Worm (Caenorhabditis elegans) whole organism, L3 larva: ENCODE measurements around the gene best-1.

Experiments used
- aly-2 ChIP-seq: fragments of 150-350 bp; optimal IDR thresholded peaks from 2 replicates; lab custom pipeline; 2014; ENCODE audit warnings: missing biosample characterization, missing genetic modification characterization
- ama-1 ChIP-seq: fragments of 150-350 bp; optimal IDR thresholded peaks from 2 replicates; lab custom pipeline; 2018
- ceh-16 ChIP-seq: sonication (generic microtip); optimal IDR thresholded peaks from 2 replicates; lab custom pipeline; 2017; ENCODE audit warnings: missing biosample characterization, missing genetic modification characterization
- ceh-28 ChIP-seq: fragments of 150-350 bp; optimal IDR thresholded peaks from 2 replicates; lab custom pipeline; 2014; ENCODE audit warnings: missing biosample characterization, missing genetic modification reagents, missing genetic modification characterization
- ceh-82 ChIP-seq: fragments of 150-350 bp; optimal IDR thresholded peaks from 2 replicates; lab custom pipeline; 2014; ENCODE audit warnings: missing biosample characterization, missing genetic modification characterization
- ceh-9 ChIP-seq: sonication (generic microtip); optimal IDR thresholded peaks from 2 replicates; lab custom pipeline; 2018; ENCODE audit warnings: missing biosample characterization, missing genetic modification characterization
- daf-12 ChIP-seq: fragments of 150-350 bp; optimal IDR thresholded peaks from 2 replicates; lab custom pipeline; 2014; ENCODE audit warnings: missing biosample characterization, missing genetic modification reagents, missing genetic modification characterization
- egl-27 ChIP-seq: sonication (generic microtip); optimal IDR thresholded peaks from 4 replicates; lab custom pipeline; 2017; ENCODE audit warnings: missing biosample characterization, missing genetic modification reagents, missing genetic modification characterization
- elt-1 ChIP-seq: fragments of 150-350 bp; optimal IDR thresholded peaks from 2 replicates; lab custom pipeline; 2014; ENCODE audit warnings: missing biosample characterization, missing genetic modification characterization
- elt-2 ChIP-seq: sonication (generic microtip); optimal IDR thresholded peaks from 2 replicates; lab custom pipeline; 2016; ENCODE audit warnings: missing genetic modification reagents, mild to moderate bottlenecking, missing genetic modification characterization, missing compliant biosample characterization
- elt-3 ChIP-seq, 3 experiments: fragments of 150-350 bp in 1 of 3; sonication (generic microtip) in 2 of 3; optimal IDR thresholded peaks; 2 replicates in 2 of 3; 4 replicates in 1 of 3; lab custom pipeline; 2014 to 2017; ENCODE audit warnings: missing biosample characterization in 3 of 3, missing genetic modification characterization in 3 of 3
- fkh-10 ChIP-seq: sonication (generic microtip); optimal IDR thresholded peaks from 2 replicates; lab custom pipeline; 2017; ENCODE audit warnings: missing biosample characterization, missing genetic modification reagents, missing genetic modification characterization
- fkh-2 ChIP-seq: fragments of 150-350 bp; optimal IDR thresholded peaks from 2 replicates; lab custom pipeline; 2014; ENCODE audit warnings: missing biosample characterization, missing genetic modification reagents, missing genetic modification characterization
- hmg-11 ChIP-seq: sonication (generic microtip); optimal IDR thresholded peaks from 2 replicates; lab custom pipeline; 2016; ENCODE audit warnings: missing genetic modification characterization, missing compliant biosample characterization
- lin-15B ChIP-seq: fragments of 150-350 bp; optimal IDR thresholded peaks from 2 replicates; lab custom pipeline; 2014; ENCODE audit warnings: missing biosample characterization, missing genetic modification characterization
- lin-39 ChIP-seq: fragments of 150-350 bp; optimal IDR thresholded peaks from 2 replicates; lab custom pipeline; 2018; ENCODE audit warnings: missing biosample characterization, missing genetic modification reagents, missing genetic modification characterization
- lsy-12 ChIP-seq: sonication (generic microtip); optimal IDR thresholded peaks from 2 replicates; lab custom pipeline; 2016; ENCODE audit warnings: mild to moderate bottlenecking, missing genetic modification characterization, missing compliant biosample characterization
- mdl-1 ChIP-seq: fragments of 150-350 bp; optimal IDR thresholded peaks from 2 replicates; lab custom pipeline; 2014; ENCODE audit warnings: missing biosample characterization, missing genetic modification characterization
- mml-1 ChIP-seq: fragments of 150-350 bp; sonication (generic microtip); optimal IDR thresholded peaks from 3 replicates; lab custom pipeline; 2014; ENCODE audit warnings: missing biosample characterization, missing genetic modification characterization
- nfya-1 ChIP-seq: sonication (generic microtip); optimal IDR thresholded peaks from 2 replicates; lab custom pipeline; 2017; ENCODE audit warnings: missing genetic modification characterization, mild to moderate bottlenecking, missing compliant biosample characterization, antibody characterized with exemption, moderate library complexity; ENCODE audit not compliant: insufficient read depth
- nhr-11 ChIP-seq: fragments of 150-350 bp; optimal IDR thresholded peaks from 2 replicates; lab custom pipeline; 2014; ENCODE audit warnings: missing biosample characterization, missing genetic modification characterization
- nhr-12 ChIP-seq: fragments of 150-350 bp; optimal IDR thresholded peaks from 2 replicates; lab custom pipeline; 2014; ENCODE audit warnings: missing biosample characterization, missing genetic modification characterization
- nhr-23 ChIP-seq: fragments of 150-350 bp; optimal IDR thresholded peaks from 2 replicates; lab custom pipeline; 2014; ENCODE audit warnings: missing biosample characterization, missing genetic modification reagents, missing genetic modification characterization
- nhr-237 ChIP-seq: fragments of 150-350 bp; optimal IDR thresholded peaks from 2 replicates; lab custom pipeline; 2014; ENCODE audit warnings: missing biosample characterization, missing genetic modification characterization
- nhr-25 ChIP-seq: sonication (generic microtip); optimal IDR thresholded peaks from 2 replicates; lab custom pipeline; 2017; ENCODE audit warnings: missing biosample characterization, missing genetic modification characterization
- nhr-43 ChIP-seq: sonication (generic microtip); optimal IDR thresholded peaks from 2 replicates; lab custom pipeline; 2016; ENCODE audit warnings: mild to moderate bottlenecking, missing genetic modification characterization, missing compliant biosample characterization; ENCODE audit not compliant: poor library complexity, severe bottlenecking
- nhr-67 ChIP-seq: fragments of 150-350 bp; optimal IDR thresholded peaks from 2 replicates; lab custom pipeline; 2014; ENCODE audit warnings: missing biosample characterization, missing genetic modification characterization
- nhr-77 ChIP-seq: fragments of 150-350 bp; optimal IDR thresholded peaks from 2 replicates; lab custom pipeline; 2014; ENCODE audit warnings: missing biosample characterization, missing genetic modification characterization
- pha-4 ChIP-seq: fragments of 150-350 bp; optimal IDR thresholded peaks from 2 replicates; lab custom pipeline; 2014; ENCODE audit warnings: missing biosample characterization, missing genetic modification reagents, missing genetic modification characterization
- pqm-1 ChIP-seq: fragments of 150-350 bp; optimal IDR thresholded peaks from 2 replicates; lab custom pipeline; 2017; ENCODE audit warnings: missing biosample characterization, missing genetic modification characterization, inconsistent platforms
- skn-1 ChIP-seq: fragments of 150-350 bp; optimal IDR thresholded peaks from 2 replicates; lab custom pipeline; 2014; ENCODE audit warnings: missing biosample characterization, missing genetic modification characterization
- tbx-2 ChIP-seq: sonication (generic microtip); optimal IDR thresholded peaks from 2 replicates; lab custom pipeline; 2016; ENCODE audit warnings: mild to moderate bottlenecking, missing genetic modification characterization, missing compliant biosample characterization
- unc-39 ChIP-seq: sonication (generic microtip); optimal IDR thresholded peaks from 4 replicates; lab custom pipeline; 2017; ENCODE audit warnings: missing biosample characterization, missing genetic modification characterization
- unc-62 ChIP-seq: fragments of 150-350 bp; sonication (generic microtip); optimal IDR thresholded peaks from 4 replicates; lab custom pipeline; 2014; ENCODE audit warnings: missing biosample characterization, missing genetic modification reagents, missing genetic modification characterization
- zag-1 ChIP-seq: fragments of 150-350 bp; optimal IDR thresholded peaks from 2 replicates; lab custom pipeline; 2014; ENCODE audit warnings: missing biosample characterization, missing genetic modification characterization
- ztf-11 ChIP-seq: fragments of 150-350 bp; optimal IDR thresholded peaks from 2 replicates; lab custom pipeline; 2014; ENCODE audit warnings: missing biosample characterization, missing genetic modification characterization
- ztf-4 ChIP-seq: fragments of 150-350 bp; optimal IDR thresholded peaks from 2 replicates; lab custom pipeline; 2014; ENCODE audit warnings: missing biosample characterization, missing genetic modification characterization

Gene best-1

ce11 chrIV:13082106-13082505 lies 27.5 kb downstream of the best-1 start:
- TF ChIP-seq ceh-82 (tag; lab: Kevin White, UChicago) (no peak), ceh-9 (no peak), ztf-11 (tag; lab: Kevin White, UChicago) (no peak), nhr-67 (tag; lab: Kevin White, UChicago) (no peak), hmg-11 (tag; lab: Kevin White, UChicago) (no peak), nhr-23 (tag; lab: Kevin White, UChicago) (peak; percentile 6), unc-62 (no peak), ama-1 (lab: Kevin White, UChicago) (peak; percentile 61), pha-4 (tag; lab: Kevin White, UChicago) (no peak), nhr-25 (tag; lab: Kevin White, UChicago) (peak; percentile 38), fkh-2 (tag; lab: Kevin White, UChicago) (no peak), ceh-16 (tag; lab: Kevin White, UChicago) (no peak), nhr-43 (tag; lab: Kevin White, UChicago) (no peak), tbx-2 (tag; lab: Kevin White, UChicago) (no peak), mdl-1 (tag; lab: Kevin White, UChicago) (no peak), elt-2 (tag; lab: Kevin White, UChicago) (no peak)

DNA sequence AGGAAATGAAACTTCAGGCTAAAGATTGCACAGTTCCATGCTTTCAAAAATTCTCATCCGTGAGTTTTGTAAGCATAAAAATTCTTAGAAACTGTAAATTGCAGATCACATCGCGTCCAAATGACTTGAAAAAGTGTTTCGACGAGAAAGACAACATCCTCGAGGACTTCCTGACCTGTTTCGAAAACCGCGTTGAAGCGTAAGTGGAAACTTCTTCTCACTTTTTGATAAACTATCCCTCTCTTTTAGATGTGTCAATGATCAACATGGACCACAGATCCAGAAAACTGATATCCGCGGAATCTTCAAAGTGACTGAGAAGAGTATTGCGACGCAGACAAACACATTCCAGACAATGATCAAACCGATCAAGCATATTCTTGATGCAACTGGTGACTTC lies 28.7 kb downstream of the best-1 start:
- peak; percentile 7 for TF ChIP-seq nhr-25 (tag; lab: Kevin White, UChicago)
- no peak for TF ChIP-seq ztf-4 (tag; lab: Kevin White, UChicago)

DNA sequence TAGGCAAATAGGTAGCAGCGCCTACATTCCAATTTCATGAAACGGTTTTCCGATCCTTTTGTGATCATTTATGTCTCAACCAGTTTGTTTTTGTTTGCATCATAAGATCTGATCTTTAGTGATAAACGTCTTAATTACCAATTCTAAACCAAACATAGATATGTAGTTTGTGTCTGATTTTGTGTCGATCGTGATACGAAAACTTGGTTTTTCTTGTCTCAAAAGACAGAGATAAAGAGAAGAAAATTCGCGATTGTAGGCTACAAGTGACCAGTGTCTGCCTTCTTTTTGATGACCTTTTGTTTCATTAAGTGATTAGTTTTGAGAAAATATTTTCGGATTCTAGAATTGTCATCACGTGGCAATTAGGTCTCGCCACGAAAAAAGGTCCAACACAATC lies 29.4 kb downstream of the best-1 start:
- TF ChIP-seq fkh-10 (GFP tag; lab: Kevin White, UChicago) (no peak), ama-1 (lab: Kevin White, UChicago) (peak; percentile 24), nhr-23 (tag; lab: Kevin White, UChicago) (peak; percentile 63), nhr-67 (tag; lab: Kevin White, UChicago) (no peak), daf-12 (tag; lab: Kevin White, UChicago) (no peak), lin-39 (tag; lab: Kevin White, UChicago) (no peak), lsy-12 (tag; lab: Kevin White, UChicago) (no peak), aly-2 (no peak), elt-2 (tag; lab: Kevin White, UChicago) (no peak), nhr-11 (peak; percentile 34), zag-1 (tag; lab: Kevin White, UChicago) (no peak), elt-1 (no peak), lin-15B (tag; lab: Kevin White, UChicago) (no peak), ceh-28 (tag; lab: Kevin White, UChicago) (no peak), unc-39 (tag; lab: Kevin White, UChicago) (no peak), tbx-2 (tag; lab: Kevin White, UChicago) (no peak), elt-3 (tag; optimal IDR thresholded peaks at IDR 0.05; lab: Kevin White, UChicago) (peak in 1 of 3 experiments; percentile 12), nhr-12 (tag; lab: Kevin White, UChicago) (no peak), fkh-2 (tag; lab: Kevin White, UChicago) (no peak), nhr-77 (tag; lab: Kevin White, UChicago) (no peak), skn-1 (tag; lab: Kevin White, UChicago) (no peak), ceh-9 (no peak), nhr-43 (tag; lab: Kevin White, UChicago) (peak; percentile 57), ceh-16 (tag; lab: Kevin White, UChicago) (no peak), nhr-237 (tag; lab: Kevin White, UChicago) (no peak), nfya-1 (tag; lab: Kevin White, UChicago) (peak; percentile 18), ceh-82 (tag; lab: Kevin White, UChicago) (no peak), egl-27 (tag; lab: Kevin White, UChicago) (no peak), mml-1 (no peak), nhr-25 (tag; lab: Kevin White, UChicago) (peak; percentile 30), pqm-1 (tag; lab: Kevin White, UChicago) (no peak), unc-62 (no peak)

- TF ChIP-seq nhr-25 (tag; lab: Kevin White, UChicago) (peak; percentile 79), aly-2 (no peak), nhr-43 (tag; lab: Kevin White, UChicago) (peak; percentile 77), nhr-11 (no peak), nhr-23 (tag; lab: Kevin White, UChicago) (peak; percentile 47)
Observed at ce11 chrIV:13079119-13079518, 30.5 kb downstream of the best-1 start, which contains the start of gene C39E9.8. TSS of gene C39E9.8 (plus strand) at chrIV:13079446.
